Fruit fly (Drosophila melanogaster) whole organism, embryonic: Measurements from ENCODE around the gene Desat1.

Source experiments
- B-H1 ChIP-seq: fragments of 200-800 bp; sonication (Bioruptor generic); IDR thresholded peaks from 3 replicates; pipeline ENCODE4 v1.3.6; 2022; ENCODE audit warnings: missing biosample characterization, missing genetic modification characterization
- B-H2 ChIP-seq: fragments of 200-800 bp; sonication (Bioruptor generic); optimal IDR thresholded peaks from 2 replicates; lab custom pipeline; 2018; ENCODE audit warnings: missing biosample characterization, mild to moderate bottlenecking, missing genetic modification characterization
- CG10431 ChIP-seq: fragments of 200-800 bp; sonication (Bioruptor generic); optimal IDR thresholded peaks from 3 replicates; lab custom pipeline; 2018; ENCODE audit warnings: missing biosample characterization, mild to moderate bottlenecking, missing genetic modification characterization
- CG11093 ChIP-seq: fragments of 200-800 bp; sonication (Bioruptor generic); IDR thresholded peaks from 3 replicates; pipeline ENCODE4 v1.3.6; 2022; ENCODE audit warnings: missing biosample characterization, missing genetic modification characterization
- CG11723 ChIP-seq: fragments of 200-800 bp; sonication (Bioruptor generic); optimal IDR thresholded peaks from 2 replicates; lab custom pipeline; 2017; ENCODE audit warnings: missing biosample characterization, mild to moderate bottlenecking, missing genetic modification characterization
- CG12744 ChIP-seq: fragments of 200-800 bp; sonication (Bioruptor generic); optimal IDR thresholded peaks from 2 replicates; lab custom pipeline; 2016; ENCODE audit warnings: missing biosample characterization, missing genetic modification characterization
- CG12942 ChIP-seq: fragments of 200-800 bp; sonication (Bioruptor generic); optimal IDR thresholded peaks from 3 replicates; lab custom pipeline; 2016; ENCODE audit warnings: missing biosample characterization, missing genetic modification characterization
- CG14441 ChIP-seq: fragments of 200-800 bp; sonication (Bioruptor generic); IDR thresholded peaks from 2 replicates; pipeline ENCODE4 v1.3.6; 2022; ENCODE audit warnings: missing biosample characterization, missing genetic modification characterization
- CG14860 ChIP-seq: fragments of 200-800 bp; sonication (Bioruptor generic); IDR thresholded peaks from 3 replicates; pipeline ENCODE4 v1.3.6; 2022; ENCODE audit warnings: missing biosample characterization, missing genetic modification characterization; ENCODE audit not compliant: partially characterized antibody
- CG17385 ChIP-seq: fragments of 200-800 bp; sonication (Bioruptor generic); optimal IDR thresholded peaks from 3 replicates; lab custom pipeline; 2018; ENCODE audit warnings: missing biosample characterization, mild to moderate bottlenecking, missing genetic modification characterization
- CG18619 ChIP-seq: fragments of 200-800 bp; sonication (Bioruptor generic); optimal IDR thresholded peaks from 3 replicates; lab custom pipeline; 2017; ENCODE audit warnings: missing biosample characterization, mild to moderate bottlenecking, missing genetic modification characterization
- CG30431 ChIP-seq: fragments of 200-800 bp; sonication (Bioruptor generic); optimal IDR thresholded peaks from 2 replicates; lab custom pipeline; 2017; ENCODE audit warnings: missing biosample characterization, missing genetic modification characterization
- CG31365 ChIP-seq: fragments of 200-800 bp; sonication (Bioruptor generic); optimal IDR thresholded peaks from 2 replicates; lab custom pipeline; 2018; ENCODE audit warnings: missing biosample characterization, mild to moderate bottlenecking, missing genetic modification characterization
- CG7745 ChIP-seq: fragments of 200-800 bp; sonication (Bioruptor generic); optimal IDR thresholded peaks from 2 replicates; lab custom pipeline; 2018; ENCODE audit warnings: missing biosample characterization, mild to moderate bottlenecking, missing genetic modification characterization, moderate library complexity
- CG8281 ChIP-seq: fragments of 200-800 bp; sonication (Bioruptor generic); optimal IDR thresholded peaks from 2 replicates; lab custom pipeline; 2018; ENCODE audit warnings: missing biosample characterization, mild to moderate bottlenecking, missing genetic modification characterization, moderate library complexity
- CG9215 ChIP-seq: fragments of 200-800 bp; sonication (Bioruptor generic); IDR thresholded peaks from 2 replicates; pipeline ENCODE4 v1.3.6; 2022; ENCODE audit warnings: missing biosample characterization, missing genetic modification characterization
- Chrac-16 ChIP-seq: fragments of 200-800 bp; sonication (Bioruptor generic); optimal IDR thresholded peaks from 3 replicates; lab custom pipeline; 2016; ENCODE audit warnings: missing biosample characterization, missing genetic modification characterization
- Ets65A ChIP-seq: fragments of 200-800 bp; sonication (Bioruptor generic); peaks from one replicate; lab custom pipeline; 2016; ENCODE audit warnings: missing biosample characterization, missing genetic modification characterization
- Fer3 ChIP-seq: fragments of 200-800 bp; sonication (Bioruptor generic); optimal IDR thresholded peaks from 2 replicates; lab custom pipeline; 2018; ENCODE audit warnings: missing biosample characterization, mild to moderate bottlenecking, missing genetic modification characterization, moderate library complexity
- Gsc ChIP-seq: fragments of 200-800 bp; sonication (Bioruptor generic); IDR thresholded peaks from 2 replicates; pipeline ENCODE4 v1.3.6; 2022; ENCODE audit warnings: missing biosample characterization, missing genetic modification characterization
- HmgD ChIP-seq: fragments of 200-800 bp; sonication (Bioruptor generic); optimal IDR thresholded peaks from 3 replicates; lab custom pipeline; 2016; ENCODE audit warnings: missing biosample characterization, missing genetic modification characterization
- NFAT ChIP-seq: fragments of 200-800 bp; sonication (Bioruptor generic); IDR thresholded peaks from 2 replicates; pipeline ENCODE4 v1.3.6; 2022; ENCODE audit warnings: missing biosample characterization, missing genetic modification characterization
- Nf-YA ChIP-seq: fragments of 200-800 bp; sonication (Bioruptor generic); IDR thresholded peaks from 2 replicates; pipeline ENCODE4 v1.3.6; 2022; ENCODE audit warnings: missing biosample characterization, missing genetic modification characterization
- Nf-YB ChIP-seq: fragments of 200-800 bp; sonication (Bioruptor generic); optimal IDR thresholded peaks from 3 replicates; lab custom pipeline; 2019; ENCODE audit warnings: missing biosample characterization, mild to moderate bottlenecking, missing genetic modification characterization, moderate library complexity
- Ptx1 ChIP-seq: fragments of 200-800 bp; sonication (Bioruptor generic); IDR thresholded peaks from 2 replicates; pipeline ENCODE4 v1.3.6; 2022; ENCODE audit warnings: missing biosample characterization, missing genetic modification characterization
- Rfx ChIP-seq: fragments of 200-800 bp; sonication (Bioruptor generic); IDR thresholded peaks from 2 replicates; pipeline ENCODE4 v1.3.6; 2022; ENCODE audit warnings: missing biosample characterization, missing genetic modification characterization
- Sox102F ChIP-seq: fragments of 200-800 bp; sonication (Bioruptor generic); optimal IDR thresholded peaks from 2 replicates; lab custom pipeline; 2018; ENCODE audit warnings: missing biosample characterization, mild to moderate bottlenecking, missing genetic modification characterization, moderate library complexity
- Stat92E ChIP-seq, 3 experiments: fragments of >200 bp in 2 of 3; fragments of 200-800 bp in 1 of 3; sonication (Bioruptor generic) in 1 of 3; optimal IDR thresholded peaks; 2 replicates each; lab custom pipeline; 2017 to 2019; ENCODE audit warnings: missing biosample characterization in 3 of 3, missing genetic modification characterization in 3 of 3, mild to moderate bottlenecking in 1 of 3, moderate library complexity in 1 of 3
- Taf1 ChIP-seq: fragments of 200-800 bp; sonication (Bioruptor generic); IDR thresholded peaks from 2 replicates; pipeline ENCODE4 v1.3.6; 2022; ENCODE audit warnings: missing biosample characterization, missing genetic modification characterization
- Trl ChIP-seq, 3 experiments: fragments of >200 bp in 2 of 3; fragments of 200-800 bp in 1 of 3; sonication (Bioruptor generic) in 1 of 3; optimal IDR thresholded peaks; 2 replicates in 1 of 3; 3 replicates in 2 of 3; lab custom pipeline; 2016 to 2017; ENCODE audit warnings: missing biosample characterization in 1 of 3, missing genetic modification characterization in 1 of 3
- YL-1 ChIP-seq: fragments of 200-800 bp; sonication (Bioruptor generic); optimal IDR thresholded peaks from 3 replicates; lab custom pipeline; 2017; ENCODE audit warnings: missing biosample characterization, mild to moderate bottlenecking, missing genetic modification characterization
- ap ChIP-seq: fragments of 200-800 bp; sonication (Bioruptor generic); IDR thresholded peaks from 2 replicates; pipeline ENCODE4 v1.3.6; 2022; ENCODE audit warnings: missing biosample characterization, missing genetic modification characterization
- ara ChIP-seq: fragments of 200-800 bp; sonication (Bioruptor generic); IDR thresholded peaks from 2 replicates; pipeline ENCODE4 v1.3.6; 2022; ENCODE audit warnings: missing biosample characterization, missing genetic modification characterization
- crp ChIP-seq, 2 experiments: fragments of 200-800 bp; sonication (Bioruptor generic); optimal IDR thresholded peaks; 2 replicates in 1 of 2; 3 replicates in 1 of 2; lab custom pipeline; 2017; ENCODE audit warnings: missing biosample characterization in 2 of 2, missing genetic modification characterization in 2 of 2, mild to moderate bottlenecking in 1 of 2, moderate library complexity in 1 of 2
- dimm ChIP-seq: fragments of 200-800 bp; sonication (Bioruptor generic); IDR thresholded peaks from 2 replicates; pipeline ENCODE4 v1.3.6; 2022; ENCODE audit warnings: missing biosample characterization, missing genetic modification characterization
- dmrt11E ChIP-seq: fragments of 200-800 bp; sonication (Bioruptor generic); optimal IDR thresholded peaks from 3 replicates; lab custom pipeline; 2018; ENCODE audit warnings: missing biosample characterization, mild to moderate bottlenecking, missing genetic modification characterization, moderate library complexity
- emc ChIP-seq: fragments of 200-800 bp; sonication (Bioruptor generic); optimal IDR thresholded peaks from 2 replicates; lab custom pipeline; 2016; ENCODE audit warnings: missing biosample characterization, missing genetic modification characterization
- grau ChIP-seq: fragments of 200-800 bp; optimal IDR thresholded peaks from 3 replicates; lab custom pipeline; 2019; ENCODE audit warnings: missing biosample characterization, mild to moderate bottlenecking, missing genetic modification characterization, moderate library complexity
- insv ChIP-seq, 2 experiments: fragments of 200-800 bp; sonication (Bioruptor generic); optimal IDR thresholded peaks; 3 replicates each; lab custom pipeline; 2016 to 2018; ENCODE audit warnings: missing biosample characterization in 2 of 2, missing genetic modification characterization in 2 of 2
- klu ChIP-seq: fragments of 200-800 bp; sonication (Bioruptor generic); IDR thresholded peaks from 2 replicates; pipeline ENCODE4 v1.3.6; 2022; ENCODE audit warnings: missing biosample characterization, missing genetic modification characterization
- odd ChIP-seq: fragments of 200-800 bp; sonication (Bioruptor generic); optimal IDR thresholded peaks from 2 replicates; lab custom pipeline; 2017; ENCODE audit warnings: missing biosample characterization, mild to moderate bottlenecking, missing genetic modification characterization
- schlank ChIP-seq: fragments of 200-800 bp; sonication (Bioruptor generic); optimal IDR thresholded peaks from 2 replicates; lab custom pipeline; 2018; ENCODE audit warnings: missing biosample characterization, mild to moderate bottlenecking, missing genetic modification characterization
- sna ChIP-seq: fragments of 200-800 bp; sonication (Bioruptor generic); IDR thresholded peaks from 2 replicates; pipeline ENCODE4 v1.3.6; 2022; ENCODE audit warnings: missing biosample characterization, missing genetic modification characterization; ENCODE audit not compliant: partially characterized antibody
- tin ChIP-seq: fragments of 200-800 bp; sonication (Bioruptor generic); optimal IDR thresholded peaks from 3 replicates; lab custom pipeline; 2016; ENCODE audit warnings: missing biosample characterization, missing genetic modification characterization
- tup ChIP-seq: fragments of 200-800 bp; sonication (Bioruptor generic); optimal IDR thresholded peaks from 2 replicates; lab custom pipeline; 2016; ENCODE audit warnings: missing biosample characterization, mild to moderate bottlenecking, missing genetic modification characterization, moderate library complexity
- unpg ChIP-seq: fragments of 200-800 bp; sonication (Bioruptor generic); optimal IDR thresholded peaks from 3 replicates; lab custom pipeline; 2018; ENCODE audit warnings: missing biosample characterization, mild to moderate bottlenecking, missing genetic modification characterization, moderate library complexity
- usp ChIP-seq: fragments of >200 bp; optimal IDR thresholded peaks from 2 replicates; lab custom pipeline; 2017; ENCODE audit warnings: missing biosample characterization, missing genetic modification characterization
- vnd ChIP-seq: fragments of 200-800 bp; sonication (Bioruptor generic); IDR thresholded peaks from 3 replicates; pipeline ENCODE4 v1.3.6; 2022; ENCODE audit warnings: missing biosample characterization, missing genetic modification characterization; ENCODE audit not compliant: partially characterized antibody

Gene Desat1

DNA sequence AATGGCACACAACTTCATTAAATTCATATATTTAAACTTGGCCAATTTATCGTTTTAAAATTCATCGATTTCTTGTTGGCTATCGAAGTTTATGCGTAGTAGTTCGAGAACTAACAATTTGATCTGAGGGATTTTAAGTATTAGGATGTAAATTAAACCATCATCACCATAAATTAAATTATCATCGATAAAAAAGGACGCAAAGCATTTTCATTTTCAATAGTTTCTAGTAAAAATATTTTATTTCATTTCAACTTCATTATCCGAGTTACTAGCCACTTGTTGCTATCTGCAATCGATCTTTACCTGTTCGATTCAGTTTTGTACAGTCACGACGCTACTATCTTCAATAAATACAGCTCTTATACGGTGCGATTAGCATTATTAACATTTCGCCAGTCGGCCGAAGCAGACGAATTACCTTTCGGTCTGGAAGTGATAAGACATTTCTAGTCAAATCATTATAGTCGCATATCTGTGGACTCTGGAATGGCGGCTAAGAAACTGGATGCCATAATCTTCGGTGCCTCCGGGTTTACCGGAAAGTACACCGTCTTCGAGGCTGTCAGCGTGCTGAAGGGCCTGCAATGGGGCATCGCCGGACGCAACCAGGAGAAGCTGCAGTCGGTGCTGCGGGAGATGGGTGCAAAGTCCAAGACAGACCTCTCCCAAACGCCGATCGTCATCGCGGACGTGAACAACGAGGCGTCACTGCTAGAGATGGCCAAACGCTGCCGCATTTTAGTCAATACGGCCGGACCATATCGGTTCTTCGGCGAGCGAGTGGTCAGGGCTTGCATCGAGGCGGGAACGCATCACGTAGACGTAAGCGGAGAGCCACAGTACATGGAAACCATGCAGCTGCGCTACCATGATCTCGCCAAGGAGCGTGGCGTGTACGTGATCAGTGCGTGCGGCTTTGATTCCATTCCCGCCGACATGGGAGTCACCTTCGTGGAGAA, 32.9 kb upstream of the Desat1 start, which contains the start of gene CG5167 (continued):
- TF ChIP-seq insv (GFP tag; optimal IDR thresholded peaks at IDR 0.05; lab: Kevin White, UChicago) (peak in 1 of 2 experiments; percentile 4), HmgD (no peak), CG11723 (GFP tag; lab: Kevin White, UChicago) (no peak), Trl (optimal IDR thresholded peaks at IDR 0.05; lab: Kevin White, UChicago) (no peak), Trl (GFP tag; optimal IDR thresholded peaks at IDR 0.05; lab: Kevin White, UChicago) (no peak), B-H1 (GFP tag; lab: Robert Waterston, UW) (peak; percentile 11; the same call in 1 of the 3 replicates), Sox102F (GFP tag; lab: Kevin White, UChicago) (peak; percentile 38), Ets65A (GFP tag; lab: Kevin White, UChicago) (peak; percentile 44), NFAT (GFP tag; lab: Robert Waterston, UW) (no peak), ap (no peak), Nf-YA (GFP tag; lab: Robert Waterston, UW) (no peak), Fer3 (peak; percentile 35), CG11093 (no peak), unpg (GFP tag; lab: Kevin White, UChicago) (peak; percentile 70), CG31365 (tag; lab: Kevin White, UChicago) (no peak), sna (GFP tag; lab: Robert Waterston, UW) (no peak), Taf1 (GFP tag; lab: Robert Waterston, UW) (no peak), tup (GFP tag; lab: Kevin White, UChicago) (no peak), Gsc (GFP tag; lab: Robert Waterston, UW) (no peak), CG14860 (GFP tag; lab: Robert Waterston, UW) (no peak), dimm (no peak), emc (GFP tag; lab: Kevin White, UChicago) (no peak), CG12744 (GFP tag; lab: Kevin White, UChicago) (no peak), ara (GFP tag; lab: Robert Waterston, UW) (no peak), B-H2 (no peak), crp (GFP tag; optimal IDR thresholded peaks at IDR 0.05; lab: Kevin White, UChicago) (no peak), usp (GFP tag; lab: Kevin White, UChicago) (no peak), Rfx (GFP tag; lab: Robert Waterston, UW) (no peak), schlank (tag; lab: Kevin White, UChicago) (no peak), CG17385 (peak; percentile 23), CG7745 (no peak), CG14441 (GFP tag; lab: Robert Waterston, UW) (no peak), Stat92E (GFP tag; optimal IDR thresholded peaks at IDR 0.05; lab: Kevin White, UChicago) (no peak), CG8281 (tag; lab: Kevin White, UChicago) (no peak), vnd (GFP tag; lab: Robert Waterston, UW) (no peak), Nf-YB (GFP tag; lab: Kevin White, UChicago) (no peak), Ptx1 (no peak), dmrt11E (peak; percentile 42), grau (tag; lab: Kevin White, UChicago) (peak; percentile 56), tin (GFP tag; lab: Kevin White, UChicago) (peak; percentile 18), odd (GFP tag; lab: Kevin White, UChicago) (peak; percentile 3), CG10431 (GFP tag; lab: Kevin White, UChicago) (no peak), CG12942 (peak; percentile 18), CG9215 (GFP tag; lab: Robert Waterston, UW) (no peak), Chrac-16 (GFP tag; lab: Kevin White, UChicago) (peak; percentile 35), CG30431 (no peak), klu (no peak), CG18619 (GFP tag; lab: Kevin White, UChicago) (no peak), YL-1 (GFP tag; lab: Kevin White, UChicago) (no peak)
